Worm (Caenorhabditis elegans) whole organism, L4 larva: ENCODE results near the gene ZK1010.4.

Experiments used
- F26F4.8 ChIP-seq: fragments of 200-800 bp; sonication (Bioruptor generic); conservative IDR thresholded peaks from 2 replicates; pipeline ENCODE4 v1.3.6; 2022; ENCODE audit warnings: missing genetic modification characterization, missing compliant biosample characterization
- R02D3.7 ChIP-seq: fragments of 150-350 bp; sonication (generic microtip); optimal IDR thresholded peaks from 3 replicates; lab custom pipeline; 2014; ENCODE audit warnings: missing biosample characterization, missing genetic modification characterization
- T20F7.1 ChIP-seq: fragments of 200-800 bp; sonication (Bioruptor generic); optimal IDR thresholded peaks from 2 replicates; lab custom pipeline; 2018; ENCODE audit warnings: mild to moderate bottlenecking, missing genetic modification characterization, missing compliant biosample characterization
- Y5F2A.4 ChIP-seq: fragments of 200-800 bp; sonication (Bioruptor generic); optimal IDR thresholded peaks from 2 replicates; lab custom pipeline; 2018; ENCODE audit warnings: mild to moderate bottlenecking, missing genetic modification characterization, missing compliant biosample characterization
- ZK337.2 ChIP-seq: fragments of 200-800 bp; sonication (Bioruptor generic); IDR thresholded peaks from 2 replicates; pipeline ENCODE4 v1.3.6; 2022; ENCODE audit warnings: missing genetic modification reagents, missing genetic modification characterization, missing compliant biosample characterization
- aha-1 ChIP-seq: fragments of 150-350 bp; peaks from one replicate; lab custom pipeline; 2014; ENCODE audit warnings: missing biosample characterization, missing genetic modification characterization
- arid-1 ChIP-seq: fragments of 200-800 bp; sonication (Bioruptor generic); conservative IDR thresholded peaks from 2 replicates; pipeline ENCODE4 v1.3.6; 2022; ENCODE audit warnings: missing genetic modification reagents, missing genetic modification characterization, missing compliant biosample characterization
- ceh-44 ChIP-seq: fragments of 200-800 bp; sonication (Bioruptor generic); IDR thresholded peaks from 2 replicates; pipeline ENCODE4 v1.3.6; 2022; ENCODE audit warnings: missing genetic modification reagents, missing genetic modification characterization, missing compliant biosample characterization
- ces-1 ChIP-seq: fragments of 150-350 bp; sonication (generic microtip); optimal IDR thresholded peaks from 4 replicates; lab custom pipeline; 2014; ENCODE audit warnings: missing biosample characterization, missing genetic modification reagents, missing genetic modification characterization
- daf-12 ChIP-seq: fragments of 150-350 bp; optimal IDR thresholded peaks from 2 replicates; lab custom pipeline; 2014; ENCODE audit warnings: missing biosample characterization, missing genetic modification reagents, missing genetic modification characterization
- daf-16 ChIP-seq, 3 experiments: sonication (generic microtip); optimal IDR thresholded peaks; 2 replicates each; lab custom pipeline; 2016 to 2017; ENCODE audit warnings: missing genetic modification characterization in 3 of 3, missing genetic modification reagents in 3 of 3, mild to moderate bottlenecking in 2 of 3, missing compliant biosample characterization in 2 of 3, missing biosample characterization in 1 of 3, moderate library complexity in 1 of 3
- dmd-6 ChIP-seq: fragments of 200-800 bp; sonication (Bioruptor generic); IDR thresholded peaks from 2 replicates; pipeline ENCODE4 v1.3.6; 2022; ENCODE audit warnings: missing genetic modification reagents, missing genetic modification characterization, missing compliant biosample characterization
- dpl-1 ChIP-seq: fragments of 150-350 bp; optimal IDR thresholded peaks from 2 replicates; lab custom pipeline; 2014; ENCODE audit warnings: missing biosample characterization, missing genetic modification reagents, missing genetic modification characterization
- dve-1 ChIP-seq: sonication (generic microtip); optimal IDR thresholded peaks from 2 replicates; lab custom pipeline; 2017; ENCODE audit warnings: antibody characterized with exemption, mild to moderate bottlenecking, missing genetic modification characterization, missing compliant biosample characterization; ENCODE audit not compliant: insufficient read depth
- egl-27 ChIP-seq: sonication (generic microtip); optimal IDR thresholded peaks from 3 replicates; lab custom pipeline; 2017; ENCODE audit warnings: missing biosample characterization, missing genetic modification reagents, missing genetic modification characterization
- egl-43 ChIP-seq: fragments of 200-800 bp; sonication (Bioruptor generic); IDR thresholded peaks from 2 replicates; pipeline ENCODE4 v1.3.6; 2022; ENCODE audit warnings: missing genetic modification reagents, missing genetic modification characterization, missing compliant biosample characterization
- fos-1 ChIP-seq: fragments of 150-350 bp; optimal IDR thresholded peaks from 2 replicates; lab custom pipeline; 2014; ENCODE audit warnings: missing biosample characterization, missing genetic modification characterization
- hif-1 ChIP-seq, 2 experiments: sonication (generic microtip); optimal IDR thresholded peaks; 2 replicates each; lab custom pipeline; 2016 to 2017; ENCODE audit warnings: missing compliant biosample characterization in 2 of 2, missing genetic modification characterization in 2 of 2, missing genetic modification reagents in 2 of 2, missing genotype in 2 of 2, mild to moderate bottlenecking in 1 of 2
- lim-7 ChIP-seq: fragments of 200-800 bp; sonication (Bioruptor generic); IDR thresholded peaks from 2 replicates; pipeline ENCODE4 v1.3.6; 2022; ENCODE audit warnings: missing genetic modification characterization, missing compliant biosample characterization
- lin-1 ChIP-seq: fragments of 200-800 bp; sonication (Bioruptor generic); IDR thresholded peaks from 2 replicates; pipeline ENCODE4 v1.3.6; 2022; ENCODE audit warnings: missing genetic modification reagents, missing genetic modification characterization, missing compliant biosample characterization
- lin-29 ChIP-seq: fragments of 200-800 bp; sonication (Bioruptor generic); IDR thresholded peaks from 2 replicates; pipeline ENCODE4 v1.3.6; 2022; ENCODE audit warnings: missing genetic modification reagents, missing genetic modification characterization, missing compliant biosample characterization
- lir-3 ChIP-seq: sonication (generic microtip); optimal IDR thresholded peaks from 2 replicates; lab custom pipeline; 2016; ENCODE audit warnings: mild to moderate bottlenecking, missing genetic modification characterization, missing compliant biosample characterization
- lsy-2 ChIP-seq, 2 experiments: fragments of 150-350 bp in 1 of 2; sonication (generic microtip) in 1 of 2; optimal IDR thresholded peaks; 2 replicates each; lab custom pipeline; 2014 to 2017; ENCODE audit warnings: missing biosample characterization in 2 of 2, missing genetic modification characterization in 2 of 2
- madf-5 ChIP-seq, 2 experiments: fragments of 200-800 bp; sonication (Bioruptor generic); IDR thresholded peaks; 2 replicates each; pipeline ENCODE4 v1.3.6; 2022; ENCODE audit warnings: missing compliant biosample characterization in 2 of 2, missing genetic modification characterization in 2 of 2
- mdl-1 ChIP-seq, 2 experiments: fragments of 150-350 bp in 1 of 2; sonication (generic microtip) in 1 of 2; optimal IDR thresholded peaks; 2 replicates each; lab custom pipeline; 2014 to 2017; ENCODE audit warnings: missing biosample characterization in 2 of 2, missing genetic modification characterization in 2 of 2
- mep-1 ChIP-seq: fragments of 150-350 bp; sonication (generic microtip); optimal IDR thresholded peaks from 3 replicates; lab custom pipeline; 2014; ENCODE audit warnings: missing biosample characterization, missing genetic modification characterization
- mes-2 ChIP-seq: sonication (generic microtip); optimal IDR thresholded peaks from 2 replicates; lab custom pipeline; 2016; ENCODE audit warnings: missing genotype, mild to moderate bottlenecking, missing genetic modification characterization, missing compliant biosample characterization; ENCODE audit not compliant: poor library complexity, severe bottlenecking
- mxl-2 ChIP-seq: fragments of 200-800 bp; sonication (Bioruptor generic); conservative IDR thresholded peaks from 2 replicates; pipeline ENCODE4 v1.3.6; 2022; ENCODE audit warnings: missing genetic modification reagents, missing genetic modification characterization, missing compliant biosample characterization
- nhr-10 ChIP-seq: fragments of 150-350 bp; optimal IDR thresholded peaks from 2 replicates; lab custom pipeline; 2014; ENCODE audit warnings: missing biosample characterization, missing genetic modification characterization
- nhr-102 ChIP-seq: sonication (generic microtip); optimal IDR thresholded peaks from 2 replicates; lab custom pipeline; 2016; ENCODE audit warnings: mild to moderate bottlenecking, missing genetic modification characterization, moderate library complexity, missing compliant biosample characterization
- nhr-11 ChIP-seq: fragments of 150-350 bp; optimal IDR thresholded peaks from 2 replicates; lab custom pipeline; 2014; ENCODE audit warnings: missing biosample characterization, missing genetic modification characterization
- nhr-237 ChIP-seq: sonication (generic microtip); optimal IDR thresholded peaks from 2 replicates; lab custom pipeline; 2017; ENCODE audit warnings: missing biosample characterization, missing genetic modification characterization
- nhr-25 ChIP-seq: sonication (generic microtip); optimal IDR thresholded peaks from 2 replicates; lab custom pipeline; 2017; ENCODE audit warnings: missing genetic modification characterization, mild to moderate bottlenecking, missing compliant biosample characterization, antibody characterized with exemption, moderate library complexity, borderline replicate concordance; ENCODE audit not compliant: insufficient read depth
- nhr-28 ChIP-seq: fragments of 150-350 bp; optimal IDR thresholded peaks from 2 replicates; lab custom pipeline; 2014; ENCODE audit warnings: missing biosample characterization, missing genetic modification characterization
- nhr-48 ChIP-seq: sonication (generic microtip); optimal IDR thresholded peaks from 2 replicates; lab custom pipeline; 2016; ENCODE audit warnings: mild to moderate bottlenecking, missing genetic modification characterization, missing compliant biosample characterization
- nhr-6 ChIP-seq: fragments of 150-350 bp; optimal IDR thresholded peaks from 2 replicates; lab custom pipeline; 2014; ENCODE audit warnings: missing biosample characterization, missing genetic modification characterization
- pha-4 ChIP-seq, 2 experiments: fragments of 150-350 bp in 1 of 2; fragments of 200-800 bp in 1 of 2; sonication (Bioruptor generic) in 1 of 2; IDR thresholded peaks in 1 of 2; optimal IDR thresholded peaks in 1 of 2; 2 replicates each; pipeline versions ENCODE4 v1.3.6 to Lab custom; 2014 to 2022; ENCODE audit warnings: missing genetic modification characterization in 2 of 2, missing genetic modification reagents in 2 of 2, missing biosample characterization in 1 of 2, missing compliant biosample characterization in 1 of 2
- php-3 ChIP-seq: fragments of 200-800 bp; sonication (Bioruptor generic); IDR thresholded peaks from 2 replicates; pipeline ENCODE4 v1.3.6; 2022; ENCODE audit warnings: missing genetic modification reagents, missing genetic modification characterization, missing compliant biosample characterization
- pqm-1 ChIP-seq: sonication (generic microtip); optimal IDR thresholded peaks from 2 replicates; lab custom pipeline; 2017; ENCODE audit warnings: missing biosample characterization, missing genetic modification characterization
- saeg-2 ChIP-seq: fragments of 200-800 bp; sonication (Bioruptor generic); IDR thresholded peaks from 2 replicates; pipeline ENCODE4 v1.3.6; 2022; ENCODE audit warnings: missing genetic modification reagents, missing genetic modification characterization, missing compliant biosample characterization
- set-16 ChIP-seq: fragments of 200-800 bp; sonication (Bioruptor generic); IDR thresholded peaks from 2 replicates; pipeline ENCODE4 v1.3.6; 2022; ENCODE audit warnings: missing genetic modification reagents, missing genetic modification characterization, missing compliant biosample characterization
- snpc-1.2 ChIP-seq: fragments of 200-800 bp; sonication (Bioruptor generic); IDR thresholded peaks from 2 replicates; pipeline ENCODE4 v1.3.6; 2022; ENCODE audit warnings: missing genetic modification reagents, missing genetic modification characterization, missing compliant biosample characterization
- spr-1 ChIP-seq: sonication (generic microtip); optimal IDR thresholded peaks from 2 replicates; lab custom pipeline; 2016; ENCODE audit warnings: mild to moderate bottlenecking, missing genetic modification characterization, missing compliant biosample characterization
- tag-97 ChIP-seq: fragments of 200-800 bp; sonication (Bioruptor generic); IDR thresholded peaks from 2 replicates; pipeline ENCODE4 v1.3.6; 2022; ENCODE audit warnings: missing genetic modification characterization, missing compliant biosample characterization
- zfp-3 ChIP-seq: fragments of 200-800 bp; sonication (Bioruptor generic); conservative IDR thresholded peaks from 2 replicates; pipeline ENCODE4 v1.3.6; 2022; ENCODE audit warnings: missing genetic modification reagents, missing genetic modification characterization, missing compliant biosample characterization
- zip-2 ChIP-seq: fragments of 150-350 bp; optimal IDR thresholded peaks from 2 replicates; lab custom pipeline; 2014; ENCODE audit warnings: missing biosample characterization, missing genetic modification characterization
- ztf-11 ChIP-seq: fragments of 150-350 bp; optimal IDR thresholded peaks from 2 replicates; lab custom pipeline; 2014; ENCODE audit warnings: missing biosample characterization, missing genetic modification characterization
- ztf-7 ChIP-seq: fragments of 150-350 bp; optimal IDR thresholded peaks from 2 replicates; lab custom pipeline; 2014; ENCODE audit warnings: missing biosample characterization, missing genetic modification characterization

ZK1010.4 gene

ce11 chrIII:12978473-12979174 is 2.2 kb upstream of the ZK1010.4 start, which contains the start of the genes ubq-2 and frg-1 (continued):
- TF ChIP-seq mes-2 (peak; percentile 93), nhr-25 (tag; lab: Kevin White, UChicago) (peak; percentile 21), lsy-2 (tag; optimal IDR thresholded peaks at IDR 0.05; lab: Kevin White, UChicago) (peak; percentile 99 to 100), nhr-28 (tag; lab: Kevin White, UChicago) (peak; percentile 57), saeg-2 (GFP tag; lab: Robert Waterston, UW) (no peak), egl-27 (tag; lab: Kevin White, UChicago) (no peak), set-16 (GFP tag; lab: Robert Waterston, UW) (0 out of 2 replicates have a peak, but pooled peaks have one; percentile 8), nhr-6 (tag; lab: Kevin White, UChicago) (peak; percentile 53), nhr-48 (peak; percentile 1), lin-1 (GFP tag; lab: Robert Waterston, UW) (0 out of 2 replicates have a peak, but pooled peaks have one; percentile 44), nhr-11 (peak; percentile 86), ztf-11 (tag; lab: Kevin White, UChicago) (no peak), R02D3.7 (peak; percentile 96), nhr-10 (no peak), ces-1 (GFP tag; lab: Kevin White, UChicago) (no peak), mdl-1 (tag; optimal IDR thresholded peaks at IDR 0.05; lab: Kevin White, UChicago) (peak in 1 of 2 experiments; percentile 32), zip-2 (tag; lab: Kevin White, UChicago) (peak; percentile 2), pqm-1 (tag; lab: Kevin White, UChicago) (no peak), dpl-1 (peak; percentile 83), hif-1 (tag; optimal IDR thresholded peaks at IDR 0.05; lab: Kevin White, UChicago) (peak in 1 of 2 experiments; percentile 64), pha-4 (GFP tag; IDR thresholded peaks at IDR 0.05; lab: Robert Waterston, UW) (peak; percentile 64; the same call in 1 of the 2 replicates), pha-4 (tag; optimal IDR thresholded peaks at IDR 0.05; lab: Kevin White, UChicago) (no peak), F26F4.8 (GFP tag; lab: Robert Waterston, UW) (no peak), Y5F2A.4 (GFP tag; lab: Kevin White, UChicago) (no peak), ztf-7 (tag; lab: Kevin White, UChicago) (peak; percentile 79), arid-1 (GFP tag; lab: Robert Waterston, UW) (peak; percentile 80), egl-43 (GFP tag; lab: Robert Waterston, UW) (peak; percentile 51; the same call in 1 of the 2 replicates), mep-1 (tag; lab: Kevin White, UChicago) (peak; percentile 96), lim-7 (no peak), madf-5 (GFP tag; IDR thresholded peaks at IDR 0.05; lab: Robert Waterston, UW) (no peak), nhr-102 (tag; lab: Kevin White, UChicago) (peak; percentile 77), ceh-44 (GFP tag; lab: Robert Waterston, UW) (0 out of 2 replicates have a peak, but pooled peaks have one; percentile 37), snpc-1.2 (GFP tag; lab: Robert Waterston, UW) (0 out of 2 replicates have a peak, but pooled peaks have one; percentile 42), mxl-2 (GFP tag; lab: Robert Waterston, UW) (no peak), lir-3 (no peak), aha-1 (tag; lab: Kevin White, UChicago) (peak; percentile 54), php-3 (GFP tag; lab: Robert Waterston, UW) (no peak)

DNA sequence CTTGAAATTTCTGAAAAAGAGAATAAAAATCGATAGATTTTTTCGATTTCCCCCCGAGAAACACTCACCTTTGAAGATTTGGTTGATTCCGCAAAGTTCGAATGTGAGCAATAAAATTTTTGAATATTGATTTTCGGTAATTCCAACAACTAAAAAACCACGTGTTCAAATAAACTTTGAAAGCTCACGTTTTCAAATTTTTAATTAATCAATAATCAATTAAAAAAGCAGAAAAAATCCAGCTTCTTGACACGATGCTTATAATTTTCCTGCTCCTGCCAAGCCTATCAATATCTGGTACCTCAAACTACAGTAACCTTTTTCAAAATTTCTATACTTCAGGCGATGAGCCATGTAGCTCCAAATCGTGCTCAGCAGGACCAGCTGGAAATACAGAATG is 6.5 kb downstream of the ZK1010.4 start, which contains the start of gene ZK1010.5:
Gene ZK1010.5 (minus strand): TSS at position 101 of the 400 bp plus-strand sequence.
- TF ChIP-seq daf-12 (tag; lab: Kevin White, UChicago) (no peak), dmd-6 (no peak), aha-1 (tag; lab: Kevin White, UChicago) (no peak), dve-1 (tag; lab: Kevin White, UChicago) (no peak), nhr-237 (no peak), ztf-7 (tag; lab: Kevin White, UChicago) (no peak), T20F7.1 (no peak), spr-1 (tag; lab: Kevin White, UChicago) (no peak), daf-16 (GFP tag; optimal IDR thresholded peaks at IDR 0.05; lab: Kevin White, UChicago) (no peak), daf-16 (tag; optimal IDR thresholded peaks at IDR 0.05; lab: Kevin White, UChicago) (no peak), mxl-2 (GFP tag; lab: Robert Waterston, UW) (no peak), ztf-11 (tag; lab: Kevin White, UChicago) (no peak), tag-97 (GFP tag; lab: Robert Waterston, UW) (no peak), fos-1 (tag; lab: Kevin White, UChicago) (no peak), ZK337.2 (no peak), lin-29 (no peak), zfp-3 (GFP tag; lab: Robert Waterston, UW) (no peak)
